Worm (Caenorhabditis elegans) whole organism, L3 larva: ENCODE measurements around the gene tsp-16.

ENCODE experiments used
- R02D3.7 ChIP-seq: fragments of 150-350 bp; optimal IDR thresholded peaks from 2 replicates; lab custom pipeline; 2014; ENCODE audit warnings: missing biosample characterization, missing genetic modification characterization
- aly-2 ChIP-seq: fragments of 150-350 bp; optimal IDR thresholded peaks from 2 replicates; lab custom pipeline; 2014; ENCODE audit warnings: missing biosample characterization, missing genetic modification characterization
- ama-1 ChIP-seq: fragments of 150-350 bp; optimal IDR thresholded peaks from 2 replicates; lab custom pipeline; 2018
- ceh-82 ChIP-seq: fragments of 150-350 bp; optimal IDR thresholded peaks from 2 replicates; lab custom pipeline; 2014; ENCODE audit warnings: missing biosample characterization, missing genetic modification characterization
- elt-2 ChIP-seq: sonication (generic microtip); optimal IDR thresholded peaks from 2 replicates; lab custom pipeline; 2016; ENCODE audit warnings: missing genetic modification reagents, mild to moderate bottlenecking, missing genetic modification characterization, missing compliant biosample characterization
- fkh-10 ChIP-seq: sonication (generic microtip); optimal IDR thresholded peaks from 2 replicates; lab custom pipeline; 2017; ENCODE audit warnings: missing biosample characterization, missing genetic modification reagents, missing genetic modification characterization
- mdl-1 ChIP-seq: fragments of 150-350 bp; optimal IDR thresholded peaks from 2 replicates; lab custom pipeline; 2014; ENCODE audit warnings: missing biosample characterization, missing genetic modification characterization
- nhr-23 ChIP-seq: fragments of 150-350 bp; optimal IDR thresholded peaks from 2 replicates; lab custom pipeline; 2014; ENCODE audit warnings: missing biosample characterization, missing genetic modification reagents, missing genetic modification characterization
- nhr-25 ChIP-seq: sonication (generic microtip); optimal IDR thresholded peaks from 2 replicates; lab custom pipeline; 2017; ENCODE audit warnings: missing biosample characterization, missing genetic modification characterization
- nhr-28 ChIP-seq: fragments of 150-350 bp; optimal IDR thresholded peaks from 2 replicates; lab custom pipeline; 2014; ENCODE audit warnings: missing biosample characterization, missing genetic modification characterization
- pha-4 ChIP-seq: fragments of 150-350 bp; optimal IDR thresholded peaks from 2 replicates; lab custom pipeline; 2014; ENCODE audit warnings: missing biosample characterization, missing genetic modification reagents, missing genetic modification characterization
- pqm-1 ChIP-seq: fragments of 150-350 bp; optimal IDR thresholded peaks from 2 replicates; lab custom pipeline; 2017; ENCODE audit warnings: missing biosample characterization, missing genetic modification characterization, inconsistent platforms
- unc-62 ChIP-seq: fragments of 150-350 bp; sonication (generic microtip); optimal IDR thresholded peaks from 4 replicates; lab custom pipeline; 2014; ENCODE audit warnings: missing biosample characterization, missing genetic modification reagents, missing genetic modification characterization

DNA sequence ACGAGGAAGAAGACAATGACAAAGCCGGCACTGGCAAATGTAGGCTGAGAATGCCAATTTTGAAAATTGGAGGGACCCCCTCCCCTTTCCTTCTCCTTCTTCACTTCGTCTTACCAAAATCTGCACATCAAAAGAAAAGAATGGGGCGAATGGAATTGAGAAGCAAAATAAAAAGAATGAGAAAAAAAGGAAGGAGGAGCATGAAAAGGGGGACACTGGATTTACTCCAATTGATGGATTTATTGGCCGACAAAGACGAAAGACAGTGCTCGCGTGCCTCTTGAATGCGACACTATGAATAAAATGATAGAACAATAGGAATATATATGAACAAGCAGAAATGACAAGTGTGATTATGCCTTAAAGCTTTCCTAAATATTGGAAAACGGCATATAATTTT, 37.5 kb downstream of the tsp-16 start:
- no peak for TF ChIP-seq pha-4 (tag; lab: Kevin White, UChicago)
- TF ChIP-seq pqm-1 (tag; lab: Kevin White, UChicago), result no peak
- TF ChIP-seq nhr-23 (tag; lab: Kevin White, UChicago), result no peak
- TF ChIP-seq fkh-10, result no peak
- no peak for TF ChIP-seq ceh-82 (tag; lab: Kevin White, UChicago)
- no peak for TF ChIP-seq ama-1 (lab: Kevin White, UChicago)
- TF ChIP-seq R02D3.7 (tag; lab: Kevin White, UChicago), result no peak
- no peak for TF ChIP-seq nhr-28 (tag; lab: Kevin White, UChicago)
- TF ChIP-seq elt-2 (tag; lab: Kevin White, UChicago), result no peak
- TF ChIP-seq mdl-1 (tag; lab: Kevin White, UChicago), result no peak
- TF ChIP-seq nhr-25 (tag; lab: Kevin White, UChicago), result no peak
- no peak for TF ChIP-seq unc-62 (GFP tag; lab: Kevin White, UChicago)
- TF ChIP-seq aly-2 (tag; lab: Kevin White, UChicago), result no peak
